Worm (Caenorhabditis elegans): ENCODE data around the gene nhr-195.

DNA sequence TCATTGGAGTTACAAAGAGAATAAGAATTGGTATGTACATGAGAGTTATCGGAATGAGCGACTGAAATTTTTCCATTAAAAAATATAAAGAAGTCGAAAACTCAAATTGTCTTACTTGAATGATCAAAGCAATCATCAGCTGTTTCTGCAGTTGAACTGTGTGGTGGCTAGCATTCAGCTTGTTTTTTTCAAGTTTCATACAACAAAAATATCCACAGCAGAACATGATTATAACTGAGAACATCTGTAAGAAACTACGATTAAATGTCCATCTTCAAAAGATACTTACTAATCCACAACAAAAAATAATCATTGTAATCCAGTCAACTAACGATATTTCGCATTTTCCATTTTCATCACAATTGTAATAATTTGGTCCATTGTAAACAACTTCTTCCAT is 12.6 kb upstream of the nhr-195 start:
- TF ChIP-seq ama-1 (optimal IDR thresholded peaks at IDR 0.05) (no peak), F13C5.2 (tag; optimal IDR thresholded peaks at IDR 0.05) (no peak), sea-1 (GFP tag; conservative IDR thresholded peaks at IDR 0.05) (no peak), flt-1 (GFP tag; IDR thresholded peaks at IDR 0.05) (no peak), aly-1 (tag; optimal IDR thresholded peaks at IDR 0.05) (no peak), hnd-1 (tag; optimal IDR thresholded peaks at IDR 0.05) (no peak), ceh-13 (GFP tag; optimal IDR thresholded peaks at IDR 0.05) (no peak)

Measured in whole organism, early embryonic.